Worm (Caenorhabditis elegans): Measurements from ENCODE around the gene rips-1.

The rips-1 gene

ce11 chrV:3743172-3743626 lies 28.6 kb upstream of the rips-1 start, which contains the start of gene mtm-9 (continued):
- TF ChIP-seq hmg-1.1 (GFP tag; IDR thresholded peaks at IDR 0.05), result no peak
- TF ChIP-seq mes-2 (tag; optimal IDR thresholded peaks at IDR 0.05; ENCODE audit: poor library complexity, severe bottlenecking), result peak; percentile 41
- no peak for TF ChIP-seq spr-3 (GFP tag; optimal IDR thresholded peaks at IDR 0.05)
- TF ChIP-seq mdt-29 (GFP tag; IDR thresholded peaks at IDR 0.05), result no peak
- TF ChIP-seq fkh-10 (GFP tag; optimal IDR thresholded peaks at IDR 0.05), result no peak
- no peak for TF ChIP-seq cey-2 (tag; optimal IDR thresholded peaks at IDR 0.05; ENCODE audit: borderline replicate concordance, insufficient read depth)
- peak; percentile 93 for TF ChIP-seq dpl-1 (GFP tag; optimal IDR thresholded peaks at IDR 0.05)
- no peak for TF ChIP-seq ces-1 (GFP tag; optimal IDR thresholded peaks at IDR 0.05)
- no peak for TF ChIP-seq Y48G9A.11 (GFP tag; IDR thresholded peaks at IDR 0.05)
- no peak for TF ChIP-seq nhr-42 (GFP tag; IDR thresholded peaks at IDR 0.05)

- TF ChIP-seq mdt-29 (GFP tag; IDR thresholded peaks at IDR 0.05), result no peak
- TF ChIP-seq egl-43 (GFP tag; IDR thresholded peaks at IDR 0.05), result peak; percentile 38; the same call in 1 of the 2 replicates
- TF ChIP-seq zip-2 (tag; optimal IDR thresholded peaks at IDR 0.05), result no peak
- TF ChIP-seq aha-1 (tag), result peak; percentile 28
- no peak for TF ChIP-seq nhr-76 (tag; optimal IDR thresholded peaks at IDR 0.05)
- no peak for TF ChIP-seq zag-1 (tag; optimal IDR thresholded peaks at IDR 0.05)
- TF ChIP-seq ctbp-1 (GFP tag; IDR thresholded peaks at IDR 0.05), result no peak
- peak; percentile 91 for TF ChIP-seq set-16 (GFP tag; IDR thresholded peaks at IDR 0.05)
These were observed 21.5 kb upstream of the rips-1 start for ce11 chrV:3750328-3750727.

DNA sequence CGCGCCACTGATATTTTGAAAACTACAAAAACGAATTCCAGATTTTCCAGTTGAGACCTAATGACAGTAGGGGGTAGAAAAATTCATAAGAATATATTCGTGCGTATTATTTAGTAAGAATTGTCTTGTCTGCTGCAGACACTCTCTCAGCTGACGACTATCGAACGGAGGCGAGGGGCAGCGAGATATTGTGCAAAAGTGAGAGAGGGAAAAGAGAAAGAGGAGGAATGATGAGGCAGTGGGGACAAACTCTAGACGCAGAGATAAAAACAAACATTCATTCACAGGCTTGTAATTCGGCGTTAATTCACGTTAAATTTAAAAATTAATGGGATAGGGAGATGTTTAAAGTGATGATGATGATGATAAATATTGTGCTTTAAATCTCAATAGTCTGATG lies 14.9 kb upstream of the rips-1 start, which contains the start of gene gid-7:
TSS of gene gid-7 (minus strand) at position 188 of the 400 bp plus-strand sequence.
- TF ChIP-seq fos-1 (tag; optimal IDR thresholded peaks at IDR 0.05), result no peak
- TF ChIP-seq T26A8.4 (GFP tag; IDR thresholded peaks at IDR 0.05), result no peak
- no peak for TF ChIP-seq T20F7.1 (GFP tag; optimal IDR thresholded peaks at IDR 0.05)
- TF ChIP-seq nhr-48 (tag; optimal IDR thresholded peaks at IDR 0.05), result no peak
- TF ChIP-seq F44E2.7 (GFP tag; IDR thresholded peaks at IDR 0.05), result no peak
- TF ChIP-seq tag-97 (GFP tag; IDR thresholded peaks at IDR 0.05), result no peak
- TF ChIP-seq mes-2 (tag; optimal IDR thresholded peaks at IDR 0.05; ENCODE audit: poor library complexity, severe bottlenecking), result peak; percentile 65
- TF ChIP-seq tra-1 (GFP tag; IDR thresholded peaks at IDR 0.05), result no peak
- no peak for TF ChIP-seq Y5F2A.4 (GFP tag; optimal IDR thresholded peaks at IDR 0.05)
- no peak for TF ChIP-seq sdz-12 (GFP tag; optimal IDR thresholded peaks at IDR 0.05)
- 0 out of 2 replicates have a peak, but pooled peaks have one; percentile 26 for TF ChIP-seq Y48G9A.11 (GFP tag; IDR thresholded peaks at IDR 0.05)
- no peak for TF ChIP-seq pha-4 (GFP tag; IDR thresholded peaks at IDR 0.05)
- no peak for TF ChIP-seq pha-4 (tag; optimal IDR thresholded peaks at IDR 0.05)
- no peak for TF ChIP-seq egl-27 (tag; optimal IDR thresholded peaks at IDR 0.05)
- no peak for TF ChIP-seq F26F4.8 (GFP tag; conservative IDR thresholded peaks at IDR 0.05)
- no peak for TF ChIP-seq daf-19 (GFP tag; conservative IDR thresholded peaks at IDR 0.05)
- no peak for TF ChIP-seq ztf-7 (tag; optimal IDR thresholded peaks at IDR 0.05)
- no peak for TF ChIP-seq nhr-42 (GFP tag; IDR thresholded peaks at IDR 0.05)
- no peak for TF ChIP-seq ceh-62 (tag; optimal IDR thresholded peaks at IDR 0.05)
- no peak for TF ChIP-seq jun-1 (tag; optimal IDR thresholded peaks at IDR 0.05)
- TF ChIP-seq mxl-2 (GFP tag; conservative IDR thresholded peaks at IDR 0.05), result no peak
- no peak for TF ChIP-seq dve-1 (tag; optimal IDR thresholded peaks at IDR 0.05; ENCODE audit: insufficient read depth)
- TF ChIP-seq set-16 (GFP tag; IDR thresholded peaks at IDR 0.05), result no peak
- no peak for TF ChIP-seq ceh-32 (tag; optimal IDR thresholded peaks at IDR 0.05; ENCODE audit: poor library complexity)
- peak in 1 of 2 experiments; percentile 96 for TF ChIP-seq unc-62 (GFP tag; optimal IDR thresholded peaks at IDR 0.05 in 1 of 2)
- TF ChIP-seq unc-62 (tag; optimal IDR thresholded peaks at IDR 0.05), result no peak
- TF ChIP-seq dmd-8 (GFP tag; IDR thresholded peaks at IDR 0.05), result no peak
- no peak for TF ChIP-seq vab-7 (GFP tag; IDR thresholded peaks at IDR 0.05)
- TF ChIP-seq ctbp-1 (GFP tag; IDR thresholded peaks at IDR 0.05), result no peak
- TF ChIP-seq nhr-11 (tag; optimal IDR thresholded peaks at IDR 0.05), result no peak
- TF ChIP-seq snpc-1.2 (GFP tag; IDR thresholded peaks at IDR 0.05), result no peak
- TF ChIP-seq nhr-102 (tag; optimal IDR thresholded peaks at IDR 0.05), result no peak
- peak; percentile 70 for TF ChIP-seq hlh-30 (tag; optimal IDR thresholded peaks at IDR 0.05; ENCODE audit: insufficient read depth)
- TF ChIP-seq madf-5 (GFP tag; IDR thresholded peaks at IDR 0.05), result no peak
- TF ChIP-seq lin-15B (tag; optimal IDR thresholded peaks at IDR 0.05), result no peak
- no peak for TF ChIP-seq zip-11 (GFP tag; IDR thresholded peaks at IDR 0.05)

Measured in whole organism, L4 larva.